Worm (Caenorhabditis elegans) whole organism, L3 larva: ENCODE results near the gene sel-9.

ENCODE experiments used
- R02D3.7 ChIP-seq: fragments of 150-350 bp; optimal IDR thresholded peaks from 2 replicates; lab custom pipeline; 2014; ENCODE audit warnings: missing biosample characterization, missing genetic modification characterization
- ZK546.5 ChIP-seq: sonication (generic microtip); optimal IDR thresholded peaks from 2 replicates; lab custom pipeline; 2017; ENCODE audit warnings: missing biosample characterization, missing genetic modification characterization
- aly-2 ChIP-seq: fragments of 150-350 bp; optimal IDR thresholded peaks from 2 replicates; lab custom pipeline; 2014; ENCODE audit warnings: missing biosample characterization, missing genetic modification characterization
- ama-1 ChIP-seq: fragments of 150-350 bp; optimal IDR thresholded peaks from 2 replicates; lab custom pipeline; 2018
- ceh-16 ChIP-seq: sonication (generic microtip); optimal IDR thresholded peaks from 2 replicates; lab custom pipeline; 2017; ENCODE audit warnings: missing biosample characterization, missing genetic modification characterization
- ceh-28 ChIP-seq: fragments of 150-350 bp; optimal IDR thresholded peaks from 2 replicates; lab custom pipeline; 2014; ENCODE audit warnings: missing biosample characterization, missing genetic modification reagents, missing genetic modification characterization
- ceh-82 ChIP-seq: fragments of 150-350 bp; optimal IDR thresholded peaks from 2 replicates; lab custom pipeline; 2014; ENCODE audit warnings: missing biosample characterization, missing genetic modification characterization
- ceh-9 ChIP-seq: sonication (generic microtip); optimal IDR thresholded peaks from 2 replicates; lab custom pipeline; 2018; ENCODE audit warnings: missing biosample characterization, missing genetic modification characterization
- daf-12 ChIP-seq: fragments of 150-350 bp; optimal IDR thresholded peaks from 2 replicates; lab custom pipeline; 2014; ENCODE audit warnings: missing biosample characterization, missing genetic modification reagents, missing genetic modification characterization
- egl-27 ChIP-seq: sonication (generic microtip); optimal IDR thresholded peaks from 4 replicates; lab custom pipeline; 2017; ENCODE audit warnings: missing biosample characterization, missing genetic modification reagents, missing genetic modification characterization
- egl-5 ChIP-seq: fragments of 150-350 bp; optimal IDR thresholded peaks from 2 replicates; lab custom pipeline; 2017; ENCODE audit warnings: missing biosample characterization, missing genetic modification reagents, missing genetic modification characterization, inconsistent platforms
- elt-1 ChIP-seq: fragments of 150-350 bp; optimal IDR thresholded peaks from 2 replicates; lab custom pipeline; 2014; ENCODE audit warnings: missing biosample characterization, missing genetic modification characterization
- elt-2 ChIP-seq: sonication (generic microtip); optimal IDR thresholded peaks from 2 replicates; lab custom pipeline; 2016; ENCODE audit warnings: missing genetic modification reagents, mild to moderate bottlenecking, missing genetic modification characterization, missing compliant biosample characterization
- elt-3 ChIP-seq, 3 experiments: fragments of 150-350 bp in 1 of 3; sonication (generic microtip) in 2 of 3; optimal IDR thresholded peaks; 2 replicates in 2 of 3; 4 replicates in 1 of 3; lab custom pipeline; 2014 to 2017; ENCODE audit warnings: missing biosample characterization in 3 of 3, missing genetic modification characterization in 3 of 3
- eor-1 ChIP-seq, 2 experiments: fragments of 150-350 bp; optimal IDR thresholded peaks; 2 replicates each; lab custom pipeline; 2014 to 2018; ENCODE audit warnings: missing biosample characterization in 2 of 2, missing genetic modification characterization in 2 of 2
- fkh-10 ChIP-seq: sonication (generic microtip); optimal IDR thresholded peaks from 2 replicates; lab custom pipeline; 2017; ENCODE audit warnings: missing biosample characterization, missing genetic modification reagents, missing genetic modification characterization
- fkh-2 ChIP-seq: fragments of 150-350 bp; optimal IDR thresholded peaks from 2 replicates; lab custom pipeline; 2014; ENCODE audit warnings: missing biosample characterization, missing genetic modification reagents, missing genetic modification characterization
- fos-1 ChIP-seq: fragments of 150-350 bp; optimal IDR thresholded peaks from 2 replicates; lab custom pipeline; 2014; ENCODE audit warnings: missing biosample characterization, missing genetic modification characterization
- hmg-11 ChIP-seq: sonication (generic microtip); optimal IDR thresholded peaks from 2 replicates; lab custom pipeline; 2016; ENCODE audit warnings: missing genetic modification characterization, missing compliant biosample characterization
- jun-1 ChIP-seq: fragments of 150-350 bp; optimal IDR thresholded peaks from 2 replicates; lab custom pipeline; 2014; ENCODE audit warnings: missing biosample characterization, missing genetic modification reagents, missing genetic modification characterization
- lin-15B ChIP-seq: fragments of 150-350 bp; optimal IDR thresholded peaks from 2 replicates; lab custom pipeline; 2014; ENCODE audit warnings: missing biosample characterization, missing genetic modification characterization
- lin-39 ChIP-seq: fragments of 150-350 bp; optimal IDR thresholded peaks from 2 replicates; lab custom pipeline; 2018; ENCODE audit warnings: missing biosample characterization, missing genetic modification reagents, missing genetic modification characterization
- lsy-12 ChIP-seq: sonication (generic microtip); optimal IDR thresholded peaks from 2 replicates; lab custom pipeline; 2016; ENCODE audit warnings: mild to moderate bottlenecking, missing genetic modification characterization, missing compliant biosample characterization
- mdl-1 ChIP-seq: fragments of 150-350 bp; optimal IDR thresholded peaks from 2 replicates; lab custom pipeline; 2014; ENCODE audit warnings: missing biosample characterization, missing genetic modification characterization
- mml-1 ChIP-seq: fragments of 150-350 bp; sonication (generic microtip); optimal IDR thresholded peaks from 3 replicates; lab custom pipeline; 2014; ENCODE audit warnings: missing biosample characterization, missing genetic modification characterization
- nfya-1 ChIP-seq: sonication (generic microtip); optimal IDR thresholded peaks from 2 replicates; lab custom pipeline; 2017; ENCODE audit warnings: missing genetic modification characterization, mild to moderate bottlenecking, missing compliant biosample characterization, antibody characterized with exemption, moderate library complexity; ENCODE audit not compliant: insufficient read depth
- nhr-11 ChIP-seq: fragments of 150-350 bp; optimal IDR thresholded peaks from 2 replicates; lab custom pipeline; 2014; ENCODE audit warnings: missing biosample characterization, missing genetic modification characterization
- nhr-12 ChIP-seq: fragments of 150-350 bp; optimal IDR thresholded peaks from 2 replicates; lab custom pipeline; 2014; ENCODE audit warnings: missing biosample characterization, missing genetic modification characterization
- nhr-23 ChIP-seq: fragments of 150-350 bp; optimal IDR thresholded peaks from 2 replicates; lab custom pipeline; 2014; ENCODE audit warnings: missing biosample characterization, missing genetic modification reagents, missing genetic modification characterization
- nhr-237 ChIP-seq: fragments of 150-350 bp; optimal IDR thresholded peaks from 2 replicates; lab custom pipeline; 2014; ENCODE audit warnings: missing biosample characterization, missing genetic modification characterization
- nhr-25 ChIP-seq: sonication (generic microtip); optimal IDR thresholded peaks from 2 replicates; lab custom pipeline; 2017; ENCODE audit warnings: missing biosample characterization, missing genetic modification characterization
- nhr-28 ChIP-seq: fragments of 150-350 bp; optimal IDR thresholded peaks from 2 replicates; lab custom pipeline; 2014; ENCODE audit warnings: missing biosample characterization, missing genetic modification characterization
- nhr-43 ChIP-seq: sonication (generic microtip); optimal IDR thresholded peaks from 2 replicates; lab custom pipeline; 2016; ENCODE audit warnings: mild to moderate bottlenecking, missing genetic modification characterization, missing compliant biosample characterization; ENCODE audit not compliant: poor library complexity, severe bottlenecking
- nhr-67 ChIP-seq: fragments of 150-350 bp; optimal IDR thresholded peaks from 2 replicates; lab custom pipeline; 2014; ENCODE audit warnings: missing biosample characterization, missing genetic modification characterization
- nhr-76 ChIP-seq: fragments of 150-350 bp; sonication (generic microtip); optimal IDR thresholded peaks from 5 replicates; lab custom pipeline; 2014; ENCODE audit warnings: missing biosample characterization, missing genetic modification characterization
- nhr-77 ChIP-seq: fragments of 150-350 bp; optimal IDR thresholded peaks from 2 replicates; lab custom pipeline; 2014; ENCODE audit warnings: missing biosample characterization, missing genetic modification characterization
- pha-4 ChIP-seq: fragments of 150-350 bp; optimal IDR thresholded peaks from 2 replicates; lab custom pipeline; 2014; ENCODE audit warnings: missing biosample characterization, missing genetic modification reagents, missing genetic modification characterization
- pqm-1 ChIP-seq: fragments of 150-350 bp; optimal IDR thresholded peaks from 2 replicates; lab custom pipeline; 2017; ENCODE audit warnings: missing biosample characterization, missing genetic modification characterization, inconsistent platforms
- sea-2 ChIP-seq: fragments of 150-350 bp; sonication (generic microtip); optimal IDR thresholded peaks from 4 replicates; lab custom pipeline; 2014; ENCODE audit warnings: missing biosample characterization, missing genetic modification reagents, missing genetic modification characterization
- skn-1 ChIP-seq: fragments of 150-350 bp; optimal IDR thresholded peaks from 2 replicates; lab custom pipeline; 2014; ENCODE audit warnings: missing biosample characterization, missing genetic modification characterization
- snpc-4 ChIP-seq: fragments of 150-350 bp; optimal IDR thresholded peaks from 2 replicates; lab custom pipeline; 2014; ENCODE audit warnings: missing biosample characterization, missing genetic modification characterization
- tbx-2 ChIP-seq: sonication (generic microtip); optimal IDR thresholded peaks from 2 replicates; lab custom pipeline; 2016; ENCODE audit warnings: mild to moderate bottlenecking, missing genetic modification characterization, missing compliant biosample characterization
- unc-39 ChIP-seq: sonication (generic microtip); optimal IDR thresholded peaks from 4 replicates; lab custom pipeline; 2017; ENCODE audit warnings: missing biosample characterization, missing genetic modification characterization
- unc-62 ChIP-seq: fragments of 150-350 bp; sonication (generic microtip); optimal IDR thresholded peaks from 4 replicates; lab custom pipeline; 2014; ENCODE audit warnings: missing biosample characterization, missing genetic modification reagents, missing genetic modification characterization
- zag-1 ChIP-seq: fragments of 150-350 bp; optimal IDR thresholded peaks from 2 replicates; lab custom pipeline; 2014; ENCODE audit warnings: missing biosample characterization, missing genetic modification characterization
- ztf-11 ChIP-seq: fragments of 150-350 bp; optimal IDR thresholded peaks from 2 replicates; lab custom pipeline; 2014; ENCODE audit warnings: missing biosample characterization, missing genetic modification characterization
- ztf-4 ChIP-seq: fragments of 150-350 bp; optimal IDR thresholded peaks from 2 replicates; lab custom pipeline; 2014; ENCODE audit warnings: missing biosample characterization, missing genetic modification characterization

The sel-9 gene

ce11 chrV:8351371-8351770 lies 49.0 kb upstream of the sel-9 start, which contains the start of gene srsx-22:
TSS of gene srsx-22 (plus strand) at chrV:8351671.
- TF ChIP-seq pha-4 (no peak), mml-1 (tag; lab: Kevin White, UChicago) (no peak), egl-27 (no peak), skn-1 (tag; lab: Kevin White, UChicago) (no peak)

- TF ChIP-seq nhr-11 (tag; lab: Kevin White, UChicago): no peak
- TF ChIP-seq R02D3.7: no peak
- TF ChIP-seq jun-1 (tag; lab: Kevin White, UChicago): no peak
- TF ChIP-seq fkh-2 (tag; lab: Kevin White, UChicago): no peak
- no peak for TF ChIP-seq unc-62
- TF ChIP-seq fkh-10 (GFP tag; lab: Kevin White, UChicago): no peak
- TF ChIP-seq zag-1: no peak
- no peak for TF ChIP-seq snpc-4 (tag; lab: Kevin White, UChicago)
- TF ChIP-seq nhr-77: no peak
- TF ChIP-seq mdl-1 (tag; lab: Kevin White, UChicago): no peak
- TF ChIP-seq pqm-1 (tag; lab: Kevin White, UChicago): no peak
- TF ChIP-seq lin-15B (tag; lab: Kevin White, UChicago): no peak
- no peak for TF ChIP-seq skn-1 (tag; lab: Kevin White, UChicago)
- TF ChIP-seq pha-4: no peak
- no peak for TF ChIP-seq aly-2 (tag; lab: Kevin White, UChicago)
- TF ChIP-seq lsy-12 (tag; lab: Kevin White, UChicago): no peak
- no peak for TF ChIP-seq ama-1
- no peak for TF ChIP-seq nhr-12 (tag; lab: Kevin White, UChicago)
- TF ChIP-seq, all 47 proteins: peak for 0
Observed at ce11 chrV:8349950-8350349, 47.6 kb upstream of the sel-9 start.

- TF ChIP-seq skn-1 (tag; lab: Kevin White, UChicago): peak; percentile 68
- TF ChIP-seq ama-1: peak; percentile 98
- TF ChIP-seq daf-12 (tag; lab: Kevin White, UChicago): no peak
- peak; percentile 33 for TF ChIP-seq jun-1 (tag; lab: Kevin White, UChicago)
- peak; percentile 94 for TF ChIP-seq nfya-1
- peak; percentile 78 for TF ChIP-seq R02D3.7
- TF ChIP-seq ZK546.5: no peak
- TF ChIP-seq zag-1: peak; percentile 9
- no peak for TF ChIP-seq ztf-4 (tag; lab: Kevin White, UChicago)
- peak; percentile 75 for TF ChIP-seq ceh-28 (tag; lab: Kevin White, UChicago)
- TF ChIP-seq unc-62: peak; percentile 45
- TF ChIP-seq lin-15B (tag; lab: Kevin White, UChicago): peak; percentile 70
- TF ChIP-seq nhr-77: peak; percentile 45
- no peak for TF ChIP-seq ceh-9 (tag; lab: Kevin White, UChicago)
- peak; percentile 74 for TF ChIP-seq tbx-2 (tag; lab: Kevin White, UChicago)
- TF ChIP-seq nhr-23 (tag; lab: Kevin White, UChicago): peak; percentile 85
- TF ChIP-seq ztf-11 (tag; lab: Kevin White, UChicago): no peak
- peak; percentile 7 for TF ChIP-seq ceh-16 (tag; lab: Kevin White, UChicago)
- TF ChIP-seq nhr-76: no peak
- no peak for TF ChIP-seq fkh-10 (GFP tag; lab: Kevin White, UChicago)
- TF ChIP-seq egl-5 (tag; lab: Kevin White, UChicago): no peak
- peak; percentile 73 for TF ChIP-seq pha-4
- TF ChIP-seq elt-2 (tag; lab: Kevin White, UChicago): peak; percentile 71
- TF ChIP-seq nhr-11 (tag; lab: Kevin White, UChicago): no peak
- no peak for TF ChIP-seq sea-2
- TF ChIP-seq nhr-25 (tag; lab: Kevin White, UChicago): peak; percentile 84
- TF ChIP-seq pqm-1 (tag; lab: Kevin White, UChicago): peak; percentile 84
- TF ChIP-seq eor-1 (tag; optimal IDR thresholded peaks at IDR 0.05; lab: Kevin White, UChicago): no peak
- TF ChIP-seq fos-1 (tag; lab: Kevin White, UChicago): peak; percentile 13
- no peak for TF ChIP-seq unc-39 (tag; lab: Kevin White, UChicago)
- no peak for TF ChIP-seq nhr-28
- peak; percentile 74 for TF ChIP-seq lin-39
- peak; percentile 19 for TF ChIP-seq elt-1 (tag; lab: Kevin White, UChicago)
- TF ChIP-seq ceh-82 (tag; lab: Kevin White, UChicago): peak; percentile 69
- peak; percentile 63 for TF ChIP-seq egl-27
- TF ChIP-seq nhr-43: peak; percentile 89
- TF ChIP-seq nhr-12 (tag; lab: Kevin White, UChicago): no peak
- TF ChIP-seq nhr-237 (tag; lab: Kevin White, UChicago): no peak
- no peak for TF ChIP-seq fkh-2 (tag; lab: Kevin White, UChicago)
- peak; percentile 29 for TF ChIP-seq aly-2 (tag; lab: Kevin White, UChicago)
- no peak for TF ChIP-seq nhr-67 (tag; lab: Kevin White, UChicago)
- TF ChIP-seq mml-1 (tag; lab: Kevin White, UChicago): no peak
- TF ChIP-seq lsy-12 (tag; lab: Kevin White, UChicago): peak; percentile 36
- TF ChIP-seq mdl-1 (tag; lab: Kevin White, UChicago): no peak
- peak; percentile 78 for TF ChIP-seq hmg-11 (tag; lab: Kevin White, UChicago)
- TF ChIP-seq snpc-4 (tag; lab: Kevin White, UChicago): peak; percentile 99
- peak in 1 of 3 experiments; percentile 14 for TF ChIP-seq elt-3 (tag; optimal IDR thresholded peaks at IDR 0.05; lab: Kevin White, UChicago)
- TF ChIP-seq, all 47 proteins: peak for 28
Observed at ce11 chrV:8348959-8349389, 46.6 kb upstream of the sel-9 start.
